Worm (Caenorhabditis elegans): ENCODE data around the gene F36D3.4.

The F36D3.4 gene

DNA sequence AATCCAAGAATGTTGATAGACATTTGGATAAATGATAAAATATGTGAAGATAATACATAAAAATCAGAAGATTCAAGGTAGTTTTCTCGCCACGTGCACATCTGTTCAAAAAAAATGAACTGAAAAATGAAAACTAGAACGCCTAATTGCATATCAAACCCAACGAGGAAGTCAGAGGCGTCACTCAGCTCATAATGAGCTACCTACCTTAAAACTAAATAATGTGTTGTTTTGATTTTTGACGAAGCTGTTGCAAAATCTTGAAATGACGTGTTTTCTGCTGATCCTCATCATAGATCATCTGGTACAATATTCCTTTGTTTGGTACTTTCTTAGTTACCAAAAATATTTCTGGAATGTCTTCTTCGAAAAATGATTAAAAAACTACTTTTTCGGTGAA, 46.6 kb downstream of the F36D3.4 start, which contains the start of gene srh-138:
srh-138 (minus strand) TSS at position 101 of the 400 bp plus-strand sequence.
- TF ChIP-seq R02D3.7 (tag; optimal IDR thresholded peaks at IDR 0.05) (no peak), nhr-11 (tag; optimal IDR thresholded peaks at IDR 0.05) (no peak), aly-2 (tag; optimal IDR thresholded peaks at IDR 0.05) (no peak), nhr-77 (tag; optimal IDR thresholded peaks at IDR 0.05) (no peak), nhr-25 (tag; optimal IDR thresholded peaks at IDR 0.05) (no peak), ceh-28 (tag; optimal IDR thresholded peaks at IDR 0.05) (no peak), nhr-76 (tag; optimal IDR thresholded peaks at IDR 0.05) (no peak), elt-2 (tag; optimal IDR thresholded peaks at IDR 0.05) (no peak), sea-2 (GFP tag; optimal IDR thresholded peaks at IDR 0.05) (no peak), nhr-67 (tag; optimal IDR thresholded peaks at IDR 0.05) (no peak)

- no peak for TF ChIP-seq nhr-237 (tag; optimal IDR thresholded peaks at IDR 0.05)
- TF ChIP-seq eor-1 (tag; optimal IDR thresholded peaks at IDR 0.05), result no peak
- TF ChIP-seq nhr-28 (tag; optimal IDR thresholded peaks at IDR 0.05), result no peak
- no peak for TF ChIP-seq skn-1 (tag; optimal IDR thresholded peaks at IDR 0.05)
- TF ChIP-seq elt-2 (tag; optimal IDR thresholded peaks at IDR 0.05), result no peak
- no peak for TF ChIP-seq nhr-67 (tag; optimal IDR thresholded peaks at IDR 0.05)
- TF ChIP-seq daf-12 (tag; optimal IDR thresholded peaks at IDR 0.05), result no peak
- TF ChIP-seq nhr-43 (tag; optimal IDR thresholded peaks at IDR 0.05; ENCODE audit: poor library complexity, severe bottlenecking), result no peak
- TF ChIP-seq egl-27 (tag; optimal IDR thresholded peaks at IDR 0.05), result no peak
- no peak for TF ChIP-seq ztf-11 (tag; optimal IDR thresholded peaks at IDR 0.05)
- no peak for TF ChIP-seq snpc-4 (tag; optimal IDR thresholded peaks at IDR 0.05)
- TF ChIP-seq zag-1 (tag; optimal IDR thresholded peaks at IDR 0.05), result no peak
- no peak for TF ChIP-seq ztf-4 (tag; optimal IDR thresholded peaks at IDR 0.05)
- TF ChIP-seq nhr-25 (tag; optimal IDR thresholded peaks at IDR 0.05), result no peak
- TF ChIP-seq pqm-1 (tag; optimal IDR thresholded peaks at IDR 0.05), result no peak
Observed at ce11 chrV:16467840-16468239, 49.7 kb downstream of the F36D3.4 start, which contains the start of gene sru-44. sru-44 (minus strand) TSS chrV:16467940.
